Fruit fly (Drosophila melanogaster): ENCODE measurements around the gene CG11356.

- TF ChIP-seq EcR (GFP tag; optimal IDR thresholded peaks at IDR 0.05), result no peak
- TF ChIP-seq CG32121 (GFP tag; IDR thresholded peaks at IDR 0.05), result no peak
- TF ChIP-seq Snoo (tag; optimal IDR thresholded peaks at IDR 0.05), result no peak
- no peak for TF ChIP-seq CG17806 (tag; optimal IDR thresholded peaks at IDR 0.05)
- no peak for TF ChIP-seq Ets98B (GFP tag; IDR thresholded peaks at IDR 0.05)
- no peak for TF ChIP-seq CG8301 (tag; optimal IDR thresholded peaks at IDR 0.05)
- no peak for TF ChIP-seq CG4496 (GFP tag; IDR thresholded peaks at IDR 0.05)
- no peak for TF ChIP-seq CG9948 (tag; optimal IDR thresholded peaks at IDR 0.05)
- TF ChIP-seq D1 (tag; optimal IDR thresholded peaks at IDR 0.05), result no peak
- TF ChIP-seq Pif1B (GFP tag; optimal IDR thresholded peaks at IDR 0.05), result no peak
These were observed 15.7 kb upstream of the CG11356 start for dm6 chrX:12119349-12119748.
